Worm (Caenorhabditis elegans) whole organism, late embryonic: Measurements from ENCODE around the gene dnj-1.

ENCODE experiments used
- C38D4.7 ChIP-seq: fragments of 200-800 bp; sonication (Bioruptor generic); optimal IDR thresholded peaks from 2 replicates; lab custom pipeline; 2018; ENCODE audit warnings: mild to moderate bottlenecking, missing genetic modification characterization, moderate library complexity, missing compliant biosample characterization
- F13H6.1 ChIP-seq: sonication (generic microtip); optimal IDR thresholded peaks from 2 replicates; lab custom pipeline; 2016; ENCODE audit warnings: missing genetic modification characterization, missing compliant biosample characterization
- K02D7.2 ChIP-seq: sonication (generic microtip); optimal IDR thresholded peaks from 2 replicates; lab custom pipeline; 2017; ENCODE audit warnings: mild to moderate bottlenecking, missing genetic modification characterization, missing compliant biosample characterization
- K09A11.1 ChIP-seq: sonication (generic microtip); optimal IDR thresholded peaks from 2 replicates; lab custom pipeline; 2017; ENCODE audit warnings: antibody characterized with exemption, mild to moderate bottlenecking, missing genetic modification characterization, missing compliant biosample characterization; ENCODE audit not compliant: insufficient read depth
- ahr-1 ChIP-seq: sonication (generic microtip); optimal IDR thresholded peaks from 2 replicates; lab custom pipeline; 2016; ENCODE audit warnings: missing genetic modification characterization, missing compliant biosample characterization
- ceh-18 ChIP-seq: sonication (generic microtip); optimal IDR thresholded peaks from 2 replicates; lab custom pipeline; 2016; ENCODE audit warnings: missing genetic modification characterization, missing compliant biosample characterization
- ceh-2 ChIP-seq: sonication (generic microtip); optimal IDR thresholded peaks from 2 replicates; lab custom pipeline; 2016; ENCODE audit warnings: missing genotype, missing genetic modification characterization, missing compliant biosample characterization
- ceh-22 ChIP-seq: sonication (generic microtip); optimal IDR thresholded peaks from 2 replicates; lab custom pipeline; 2017; ENCODE audit warnings: missing biosample characterization, missing genetic modification characterization
- ceh-30 ChIP-seq: fragments of 150-350 bp; optimal IDR thresholded peaks from 2 replicates; lab custom pipeline; 2014; ENCODE audit warnings: missing biosample characterization, missing genetic modification characterization
- ceh-45 ChIP-seq: fragments of 200-800 bp; sonication (Bioruptor generic); IDR thresholded peaks from 2 replicates; pipeline ENCODE4 v1.3.6; 2022; ENCODE audit warnings: missing genetic modification reagents, missing genetic modification characterization, missing compliant biosample characterization
- ceh-48 ChIP-seq: sonication (generic microtip); optimal IDR thresholded peaks from 2 replicates; lab custom pipeline; 2016; ENCODE audit warnings: missing genetic modification characterization, inconsistent platforms, missing compliant biosample characterization
- ceh-6 ChIP-seq: fragments of 200-800 bp; sonication (Bioruptor generic); optimal IDR thresholded peaks from 2 replicates; lab custom pipeline; 2018; ENCODE audit warnings: mild to moderate bottlenecking, missing genetic modification characterization, missing compliant biosample characterization
- ceh-9 ChIP-seq: sonication (generic microtip); optimal IDR thresholded peaks from 2 replicates; lab custom pipeline; 2016; ENCODE audit warnings: mild to moderate bottlenecking, missing genetic modification characterization, inconsistent platforms, missing compliant biosample characterization
- dmd-4 ChIP-seq: sonication (generic microtip); optimal IDR thresholded peaks from 2 replicates; lab custom pipeline; 2016; ENCODE audit warnings: borderline replicate concordance, missing genetic modification characterization, missing compliant biosample characterization
- elt-2 ChIP-seq: sonication (generic microtip); optimal IDR thresholded peaks from 2 replicates; lab custom pipeline; 2016; ENCODE audit warnings: missing genetic modification reagents, missing genetic modification characterization, missing compliant biosample characterization
- fax-1 ChIP-seq: sonication (generic microtip); optimal IDR thresholded peaks from 2 replicates; lab custom pipeline; 2016; ENCODE audit warnings: missing genotype, missing genetic modification characterization, missing compliant biosample characterization
- fkh-10 ChIP-seq: fragments of 150-350 bp; optimal IDR thresholded peaks from 2 replicates; lab custom pipeline; 2014; ENCODE audit warnings: missing biosample characterization, missing genetic modification reagents, missing genetic modification characterization
- gmeb-2 ChIP-seq: sonication (generic microtip); optimal IDR thresholded peaks from 2 replicates; lab custom pipeline; 2016; ENCODE audit warnings: missing genetic modification characterization, inconsistent platforms, missing compliant biosample characterization
- hlh-13 ChIP-seq: fragments of 200-800 bp; sonication (Bioruptor generic); optimal IDR thresholded peaks from 2 replicates; lab custom pipeline; 2018; ENCODE audit warnings: mild to moderate bottlenecking, missing genetic modification characterization, missing compliant biosample characterization
- hlh-6 ChIP-seq: sonication (generic microtip); optimal IDR thresholded peaks from 2 replicates; lab custom pipeline; 2016; ENCODE audit warnings: missing genotype, missing genetic modification characterization, missing compliant biosample characterization
- hlh-8 ChIP-seq: sonication (generic microtip); optimal IDR thresholded peaks from 2 replicates; lab custom pipeline; 2016; ENCODE audit warnings: missing genotype, missing genetic modification characterization, missing compliant biosample characterization
- lim-6 ChIP-seq: sonication (generic microtip); optimal IDR thresholded peaks from 2 replicates; lab custom pipeline; 2016; ENCODE audit warnings: missing genetic modification characterization, missing compliant biosample characterization
- mec-3 ChIP-seq: sonication (generic microtip); optimal IDR thresholded peaks from 2 replicates; lab custom pipeline; 2016; ENCODE audit warnings: borderline replicate concordance, missing genetic modification characterization, missing compliant biosample characterization
- odd-2 ChIP-seq: sonication (generic microtip); optimal IDR thresholded peaks from 2 replicates; lab custom pipeline; 2017; ENCODE audit warnings: antibody characterized with exemption, mild to moderate bottlenecking, missing genetic modification characterization, missing compliant biosample characterization
- pqm-1 ChIP-seq: sonication (generic microtip); optimal IDR thresholded peaks from 2 replicates; lab custom pipeline; 2016; ENCODE audit warnings: missing genetic modification characterization, missing compliant biosample characterization
- pros-1 ChIP-seq: fragments of 150-350 bp; optimal IDR thresholded peaks from 2 replicates; lab custom pipeline; 2014; ENCODE audit warnings: missing biosample characterization, missing genetic modification reagents, missing genetic modification characterization
- ref-2 ChIP-seq: sonication (generic microtip); optimal IDR thresholded peaks from 2 replicates; lab custom pipeline; 2016; ENCODE audit warnings: missing genetic modification characterization, missing compliant biosample characterization
- sdc-2 ChIP-seq: sonication (generic microtip); optimal IDR thresholded peaks from 2 replicates; lab custom pipeline; 2016; ENCODE audit warnings: missing genotype, missing genetic modification characterization, missing compliant biosample characterization
- sox-2 ChIP-seq: fragments of 200-800 bp; sonication (Bioruptor generic); IDR thresholded peaks from 2 replicates; pipeline ENCODE4 v1.3.6; 2022; ENCODE audit warnings: missing genetic modification reagents, missing genetic modification characterization, missing compliant biosample characterization
- tbx-2 ChIP-seq: sonication (generic microtip); optimal IDR thresholded peaks from 2 replicates; lab custom pipeline; 2016; ENCODE audit warnings: missing genetic modification characterization, missing compliant biosample characterization
- tbx-7 ChIP-seq: sonication (generic microtip); optimal IDR thresholded peaks from 2 replicates; lab custom pipeline; 2016; ENCODE audit warnings: missing genotype, missing genetic modification characterization, missing compliant biosample characterization
- unc-86 ChIP-seq: sonication (generic microtip); optimal IDR thresholded peaks from 2 replicates; lab custom pipeline; 2016; ENCODE audit warnings: missing genetic modification characterization, missing compliant biosample characterization
- zip-5 ChIP-seq: sonication (generic microtip); optimal IDR thresholded peaks from 2 replicates; lab custom pipeline; 2016; ENCODE audit warnings: missing genetic modification characterization, missing compliant biosample characterization
- ztf-16 ChIP-seq: sonication (generic microtip); optimal IDR thresholded peaks from 2 replicates; lab custom pipeline; 2017; ENCODE audit warnings: missing genetic modification characterization, missing compliant biosample characterization

The dnj-1 gene

DNA sequence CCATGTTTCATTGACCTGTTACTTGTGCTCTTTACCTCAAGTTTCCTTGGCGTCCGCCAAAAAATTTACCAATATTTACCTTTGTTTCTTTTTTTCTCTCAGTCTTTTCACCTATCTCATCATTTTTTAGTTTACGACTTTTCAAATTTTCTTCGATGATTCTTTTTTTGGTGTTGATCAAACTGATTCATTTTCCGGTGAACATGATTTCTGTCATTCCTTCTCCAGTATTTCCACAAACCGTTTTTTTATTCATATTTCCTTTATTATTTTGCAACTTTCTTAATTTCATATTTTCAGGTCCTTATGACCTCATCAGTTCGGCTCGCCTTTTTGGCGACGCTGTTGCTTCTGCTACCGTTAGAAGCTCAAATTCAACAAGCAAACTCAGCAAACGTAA lies 11.3 kb upstream of the dnj-1 start, which contains the start of gene F54D1.6:
Gene F54D1.6, plus strand, starts transcription at position 301 of the 400 bp plus-strand sequence.
- TF ChIP-seq gmeb-2 (tag; lab: Kevin White, UChicago) (no peak), dmd-4 (tag; lab: Kevin White, UChicago) (no peak), C38D4.7 (GFP tag; lab: Kevin White, UChicago) (no peak), sdc-2 (no peak), ztf-16 (tag; lab: Kevin White, UChicago) (no peak), odd-2 (tag; lab: Kevin White, UChicago) (no peak), hlh-13 (no peak), sox-2 (no peak), ref-2 (tag; lab: Kevin White, UChicago) (no peak)

DNA sequence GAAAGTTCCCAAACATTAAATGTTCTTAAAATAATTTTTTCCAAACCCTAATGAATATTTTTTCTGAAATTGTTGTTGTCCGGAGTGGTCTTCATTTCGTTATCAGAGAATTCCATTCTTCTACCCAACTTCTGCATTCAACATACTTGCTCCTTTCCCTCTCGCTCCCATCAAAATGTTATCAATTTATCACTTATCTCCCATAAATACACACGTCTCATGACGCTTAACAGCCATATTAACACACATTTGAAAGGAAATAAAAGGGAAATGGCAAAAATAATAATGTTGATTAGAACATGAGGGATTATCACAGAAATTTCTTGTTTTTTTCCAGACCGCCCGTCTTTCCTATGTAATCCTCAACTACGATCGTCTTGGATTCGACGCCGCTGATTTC lies 9.9 kb upstream of the dnj-1 start:
- TF ChIP-seq tbx-7 (tag; lab: Kevin White, UChicago) = no peak
- peak; percentile 54 for TF ChIP-seq elt-2 (tag; lab: Kevin White, UChicago)

DNA sequence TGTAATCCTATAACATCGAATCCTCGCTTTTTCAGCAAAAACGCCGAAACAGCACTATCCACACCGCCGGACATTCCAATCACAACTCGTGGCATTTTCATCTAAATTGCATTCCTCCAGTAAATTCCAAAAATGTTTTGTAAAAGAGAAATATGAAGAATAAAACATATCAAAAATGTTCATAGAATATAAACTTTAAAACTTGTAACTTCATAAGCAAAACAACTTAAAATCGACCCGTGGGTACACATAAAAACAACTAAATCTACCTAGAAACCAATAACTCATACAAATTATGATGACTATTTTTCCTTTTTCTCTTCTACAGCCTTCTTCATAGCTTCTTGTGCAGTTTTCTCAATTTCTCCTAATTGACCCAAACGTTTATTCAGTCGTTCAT lies 2.0 kb upstream of the dnj-1 start, which contains the start of gene mttu-1:
Gene mttu-1, minus strand, starts transcription at position 101 of the 400 bp plus-strand sequence.
- TF ChIP-seq tbx-2 (no peak), ceh-18 (tag; lab: Kevin White, UChicago) (no peak), zip-5 (tag; lab: Kevin White, UChicago) (no peak), mec-3 (tag; lab: Kevin White, UChicago) (no peak), K02D7.2 (tag; lab: Kevin White, UChicago) (no peak), ceh-30 (no peak), ceh-48 (no peak), ztf-16 (tag; lab: Kevin White, UChicago) (no peak), pqm-1 (tag; lab: Kevin White, UChicago) (no peak), gmeb-2 (tag; lab: Kevin White, UChicago) (no peak), ceh-2 (tag; lab: Kevin White, UChicago) (no peak), pros-1 (tag; lab: Kevin White, UChicago) (no peak), dmd-4 (tag; lab: Kevin White, UChicago) (no peak)

DNA sequence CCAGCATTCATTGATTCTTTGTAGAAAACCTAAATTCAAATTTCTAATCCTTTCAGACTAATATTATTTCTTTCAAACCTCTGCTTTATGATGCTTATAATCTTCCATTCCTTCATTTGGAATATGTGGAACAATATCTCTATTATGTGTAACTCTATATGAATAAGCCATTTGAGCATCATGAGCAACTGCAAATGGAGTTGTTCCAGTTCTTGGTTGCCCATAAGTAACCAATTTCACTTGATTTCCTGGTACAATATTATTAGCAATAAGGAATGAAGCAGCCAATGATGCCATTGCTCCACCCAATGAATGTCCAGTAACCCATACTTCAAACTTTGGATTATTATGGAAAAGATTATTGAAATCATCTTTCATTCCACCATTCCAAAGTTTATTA lies 6.1 kb downstream of the dnj-1 start:
- TF ChIP-seq F13H6.1 (tag; lab: Kevin White, UChicago) (no peak), mec-3 (tag; lab: Kevin White, UChicago) (no peak), ahr-1 (no peak), tbx-2 (no peak)
- TF ChIP-seq, all 69 proteins: peak for 0

DNA sequence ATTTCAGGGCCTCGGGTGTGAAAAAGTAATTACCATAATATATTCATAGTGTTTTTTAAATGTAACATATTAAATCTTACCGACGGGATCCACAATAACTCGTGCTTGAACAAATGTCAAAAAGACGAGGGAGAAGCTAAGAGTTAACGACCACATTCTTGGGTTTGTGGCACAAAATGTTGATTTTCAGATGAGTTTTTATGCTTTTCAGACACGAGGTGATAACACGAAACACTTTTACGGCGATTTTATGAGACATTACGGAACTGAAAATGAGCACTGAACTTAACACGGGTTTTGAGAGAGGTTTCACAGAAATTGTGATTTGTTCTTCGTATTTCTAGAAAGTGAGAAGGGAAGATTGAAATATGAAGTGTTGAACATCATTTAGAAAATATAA lies 7.7 kb downstream of the dnj-1 start, which contains the start of gene B0035.13:
Gene B0035.13, minus strand, starts transcription at position 173 of the 400 bp plus-strand sequence.
- no peak for TF ChIP-seq lim-6 (tag; lab: Kevin White, UChicago)
- no peak for TF ChIP-seq fkh-10
- TF ChIP-seq ceh-6 (GFP tag; lab: Kevin White, UChicago) = no peak
- no peak for TF ChIP-seq ceh-2 (tag; lab: Kevin White, UChicago)
- no peak for TF ChIP-seq hlh-6 (tag; lab: Kevin White, UChicago)
- no peak for TF ChIP-seq hlh-8 (tag; lab: Kevin White, UChicago)
- TF ChIP-seq K09A11.1 = no peak
- TF ChIP-seq fax-1 = no peak
- no peak for TF ChIP-seq unc-86 (tag; lab: Kevin White, UChicago)
- TF ChIP-seq ceh-22 (tag; lab: Kevin White, UChicago) = no peak
- TF ChIP-seq hlh-13 = no peak
- no peak for TF ChIP-seq ceh-9 (tag; lab: Kevin White, UChicago)
- no peak for TF ChIP-seq ceh-45 (GFP tag; lab: Robert Waterston, UW)
- TF ChIP-seq tbx-7 (tag; lab: Kevin White, UChicago) = no peak
